Worm (Caenorhabditis elegans): ENCODE measurements around the gene K11H12.1.

K11H12.1 gene

DNA sequence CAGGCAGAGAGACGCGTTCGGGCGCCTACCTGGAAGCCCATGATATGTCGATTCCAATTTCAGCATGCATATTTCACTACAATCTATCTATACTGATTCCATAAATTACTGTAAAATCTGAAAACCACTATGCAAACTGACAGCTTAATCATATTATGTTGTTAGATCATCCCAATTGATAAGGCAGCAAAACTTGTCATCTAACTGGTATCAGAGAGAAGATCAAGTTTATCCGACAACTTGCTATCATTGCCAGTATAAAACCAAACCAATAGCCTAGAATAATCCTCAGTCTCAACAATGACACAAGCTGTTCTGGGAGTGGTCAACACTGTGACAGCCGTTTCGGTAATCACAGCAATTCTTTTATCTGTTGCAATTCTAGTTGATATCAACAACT lies 49.1 kb downstream of the K11H12.1 start, which contains the start of gene col-102:
col-102 (plus strand) TSS at position 301 of the 400 bp plus-strand sequence.
- TF ChIP-seq lsy-12 (tag; optimal IDR thresholded peaks at IDR 0.05) (no peak), skn-1 (tag; optimal IDR thresholded peaks at IDR 0.05) (no peak), pqm-1 (tag; optimal IDR thresholded peaks at IDR 0.05) (no peak), ZK546.5 (tag; optimal IDR thresholded peaks at IDR 0.05) (no peak), elt-3 (tag; optimal IDR thresholded peaks at IDR 0.05) (no peak), fkh-2 (tag; optimal IDR thresholded peaks at IDR 0.05) (no peak), R02D3.7 (tag; optimal IDR thresholded peaks at IDR 0.05) (no peak), elt-1 (tag; optimal IDR thresholded peaks at IDR 0.05) (no peak), nhr-77 (tag; optimal IDR thresholded peaks at IDR 0.05) (no peak), fkh-10 (GFP tag; optimal IDR thresholded peaks at IDR 0.05) (no peak), jun-1 (tag; optimal IDR thresholded peaks at IDR 0.05) (no peak), ceh-9 (tag; optimal IDR thresholded peaks at IDR 0.05) (no peak), hmg-11 (tag; optimal IDR thresholded peaks at IDR 0.05) (no peak), egl-27 (tag; optimal IDR thresholded peaks at IDR 0.05) (no peak), nhr-11 (tag; optimal IDR thresholded peaks at IDR 0.05) (no peak), nhr-25 (tag; optimal IDR thresholded peaks at IDR 0.05) (no peak), egl-5 (tag; optimal IDR thresholded peaks at IDR 0.05) (no peak), snpc-4 (tag; optimal IDR thresholded peaks at IDR 0.05) (no peak), nhr-23 (tag; optimal IDR thresholded peaks at IDR 0.05) (no peak)

DNA sequence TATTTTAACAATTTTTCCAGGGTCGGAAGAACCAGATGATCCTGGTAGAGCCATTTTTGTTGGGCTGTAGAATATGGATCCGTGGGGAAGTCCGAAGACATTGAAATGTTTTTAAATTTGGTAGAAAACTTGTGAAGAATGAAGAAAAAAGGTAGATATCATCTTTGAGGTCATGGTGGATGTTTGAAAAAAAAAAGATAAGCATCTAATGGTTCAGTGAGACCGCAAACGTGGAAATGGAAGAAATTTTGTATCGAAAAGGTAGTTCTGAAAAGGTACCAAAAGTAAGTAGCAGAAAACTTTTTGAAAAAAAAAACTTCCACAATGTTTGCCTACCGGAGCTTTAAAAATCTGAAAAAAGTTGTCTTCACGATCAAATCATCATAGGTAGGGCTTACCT lies 49.7 kb downstream of the K11H12.1 start, which contains the start of gene prmt-4:
prmt-4 (minus strand) TSS at position 101 of the 400 bp plus-strand sequence.
- TF ChIP-seq sea-2 (GFP tag; optimal IDR thresholded peaks at IDR 0.05) (no peak), zag-1 (tag; optimal IDR thresholded peaks at IDR 0.05) (no peak), nhr-76 (tag; optimal IDR thresholded peaks at IDR 0.05) (no peak)
